Worm (Caenorhabditis elegans) whole organism, L4 larva: ENCODE measurements around the gene F40F8.3.

ENCODE experiments used
- F37D6.2 ChIP-seq: sonication (generic microtip); optimal IDR thresholded peaks from 2 replicates; lab custom pipeline; 2016; ENCODE audit warnings: mild to moderate bottlenecking, missing genetic modification characterization, missing compliant biosample characterization
- F49E8.2 ChIP-seq: sonication (generic microtip); optimal IDR thresholded peaks from 2 replicates; lab custom pipeline; 2016; ENCODE audit warnings: missing compliant biosample characterization, mild to moderate bottlenecking, missing genetic modification characterization, borderline replicate concordance
- R02D3.7 ChIP-seq: fragments of 150-350 bp; sonication (generic microtip); optimal IDR thresholded peaks from 3 replicates; lab custom pipeline; 2014; ENCODE audit warnings: missing biosample characterization, missing genetic modification characterization
- T20F7.1 ChIP-seq: fragments of 200-800 bp; sonication (Bioruptor generic); optimal IDR thresholded peaks from 2 replicates; lab custom pipeline; 2018; ENCODE audit warnings: mild to moderate bottlenecking, missing genetic modification characterization, missing compliant biosample characterization
- T26A8.4 ChIP-seq: fragments of 200-800 bp; sonication (Bioruptor generic); IDR thresholded peaks from 2 replicates; pipeline ENCODE4 v1.3.6; 2022; ENCODE audit warnings: missing genetic modification characterization, missing compliant biosample characterization
- Y48G9A.11 ChIP-seq: fragments of 200-800 bp; sonication (Bioruptor generic); IDR thresholded peaks from 2 replicates; pipeline ENCODE4 v1.3.6; 2022; ENCODE audit warnings: missing genetic modification reagents, missing genetic modification characterization, missing compliant biosample characterization
- Y75B8A.6 ChIP-seq: fragments of 200-800 bp; sonication (Bioruptor generic); IDR thresholded peaks from 2 replicates; pipeline ENCODE4 v1.3.6; 2022; ENCODE audit warnings: missing genetic modification reagents, missing genetic modification characterization, missing compliant biosample characterization
- ZK546.5 ChIP-seq, 2 experiments: sonication (generic microtip); optimal IDR thresholded peaks; 2 replicates each; lab custom pipeline; 2017; ENCODE audit warnings: missing biosample characterization in 2 of 2, missing genetic modification characterization in 2 of 2
- aha-1 ChIP-seq: fragments of 150-350 bp; peaks from one replicate; lab custom pipeline; 2014; ENCODE audit warnings: missing biosample characterization, missing genetic modification characterization
- ceh-20 ChIP-seq: fragments of 200-800 bp; sonication (Bioruptor generic); IDR thresholded peaks from 2 replicates; pipeline ENCODE4 v1.3.6; 2022; ENCODE audit warnings: missing genetic modification reagents, missing genetic modification characterization, missing compliant biosample characterization
- ceh-32 ChIP-seq: sonication (generic microtip); optimal IDR thresholded peaks from 2 replicates; lab custom pipeline; 2016; ENCODE audit warnings: mild to moderate bottlenecking, missing genetic modification characterization, missing compliant biosample characterization; ENCODE audit not compliant: poor library complexity
- ceh-62 ChIP-seq: sonication (generic microtip); optimal IDR thresholded peaks from 2 replicates; lab custom pipeline; 2017; ENCODE audit warnings: missing biosample characterization, missing genetic modification characterization
- ceh-82 ChIP-seq: sonication (generic microtip); optimal IDR thresholded peaks from 2 replicates; lab custom pipeline; 2017; ENCODE audit warnings: missing biosample characterization, missing genetic modification characterization
- ces-1 ChIP-seq: fragments of 150-350 bp; sonication (generic microtip); optimal IDR thresholded peaks from 4 replicates; lab custom pipeline; 2014; ENCODE audit warnings: missing biosample characterization, missing genetic modification reagents, missing genetic modification characterization
- daf-16 ChIP-seq, 3 experiments: sonication (generic microtip); optimal IDR thresholded peaks; 2 replicates each; lab custom pipeline; 2016 to 2017; ENCODE audit warnings: missing genetic modification characterization in 3 of 3, missing genetic modification reagents in 3 of 3, mild to moderate bottlenecking in 2 of 3, missing compliant biosample characterization in 2 of 3, missing biosample characterization in 1 of 3, moderate library complexity in 1 of 3
- daf-8 ChIP-seq: fragments of 200-800 bp; sonication (Bioruptor generic); IDR thresholded peaks from 2 replicates; pipeline ENCODE4 v1.3.6; 2022; ENCODE audit warnings: missing genetic modification characterization, missing compliant biosample characterization
- dmd-6 ChIP-seq: fragments of 200-800 bp; sonication (Bioruptor generic); IDR thresholded peaks from 2 replicates; pipeline ENCODE4 v1.3.6; 2022; ENCODE audit warnings: missing genetic modification reagents, missing genetic modification characterization, missing compliant biosample characterization
- dpl-1 ChIP-seq: fragments of 150-350 bp; optimal IDR thresholded peaks from 2 replicates; lab custom pipeline; 2014; ENCODE audit warnings: missing biosample characterization, missing genetic modification reagents, missing genetic modification characterization
- fkh-10 ChIP-seq: fragments of 150-350 bp; optimal IDR thresholded peaks from 2 replicates; lab custom pipeline; 2014; ENCODE audit warnings: missing biosample characterization, missing genetic modification reagents, missing genetic modification characterization
- hlh-30 ChIP-seq: sonication (generic microtip); optimal IDR thresholded peaks from 2 replicates; lab custom pipeline; 2017; ENCODE audit warnings: antibody characterized with exemption, mild to moderate bottlenecking, missing genetic modification characterization, missing compliant biosample characterization; ENCODE audit not compliant: insufficient read depth
- jun-1 ChIP-seq: fragments of 150-350 bp; optimal IDR thresholded peaks from 2 replicates; lab custom pipeline; 2014; ENCODE audit warnings: missing biosample characterization, missing genetic modification reagents, missing genetic modification characterization
- lin-13 ChIP-seq: fragments of 150-350 bp; optimal IDR thresholded peaks from 2 replicates; lab custom pipeline; 2014; ENCODE audit warnings: missing biosample characterization, missing genetic modification reagents, missing genetic modification characterization
- lir-3 ChIP-seq: sonication (generic microtip); optimal IDR thresholded peaks from 2 replicates; lab custom pipeline; 2016; ENCODE audit warnings: mild to moderate bottlenecking, missing genetic modification characterization, missing compliant biosample characterization
- madf-9 ChIP-seq: fragments of 200-800 bp; sonication (Bioruptor generic); conservative IDR thresholded peaks from 2 replicates; pipeline ENCODE4 v1.3.6; 2022; ENCODE audit warnings: missing genetic modification reagents, missing genetic modification characterization, missing compliant biosample characterization
- mes-2 ChIP-seq: sonication (generic microtip); optimal IDR thresholded peaks from 2 replicates; lab custom pipeline; 2016; ENCODE audit warnings: missing genotype, mild to moderate bottlenecking, missing genetic modification characterization, missing compliant biosample characterization; ENCODE audit not compliant: poor library complexity, severe bottlenecking
- mxl-2 ChIP-seq: fragments of 200-800 bp; sonication (Bioruptor generic); conservative IDR thresholded peaks from 2 replicates; pipeline ENCODE4 v1.3.6; 2022; ENCODE audit warnings: missing genetic modification reagents, missing genetic modification characterization, missing compliant biosample characterization
- nhr-102 ChIP-seq: sonication (generic microtip); optimal IDR thresholded peaks from 2 replicates; lab custom pipeline; 2016; ENCODE audit warnings: mild to moderate bottlenecking, missing genetic modification characterization, moderate library complexity, missing compliant biosample characterization
- nhr-237 ChIP-seq: sonication (generic microtip); optimal IDR thresholded peaks from 2 replicates; lab custom pipeline; 2017; ENCODE audit warnings: missing biosample characterization, missing genetic modification characterization
- nhr-28 ChIP-seq: fragments of 150-350 bp; optimal IDR thresholded peaks from 2 replicates; lab custom pipeline; 2014; ENCODE audit warnings: missing biosample characterization, missing genetic modification characterization
- nhr-41 ChIP-seq: fragments of 200-800 bp; sonication (Bioruptor generic); IDR thresholded peaks from 2 replicates; pipeline ENCODE4 v1.3.6; 2022; ENCODE audit warnings: missing genetic modification reagents, missing genetic modification characterization, missing compliant biosample characterization
- nhr-42 ChIP-seq: fragments of 200-800 bp; sonication (Bioruptor generic); IDR thresholded peaks from 2 replicates; pipeline ENCODE4 v1.3.6; 2022; ENCODE audit warnings: missing genetic modification characterization, missing compliant biosample characterization
- nhr-76 ChIP-seq: fragments of 150-350 bp; optimal IDR thresholded peaks from 2 replicates; lab custom pipeline; 2014; ENCODE audit warnings: missing biosample characterization, missing genetic modification characterization
- pha-4 ChIP-seq, 2 experiments: fragments of 150-350 bp in 1 of 2; fragments of 200-800 bp in 1 of 2; sonication (Bioruptor generic) in 1 of 2; IDR thresholded peaks in 1 of 2; optimal IDR thresholded peaks in 1 of 2; 2 replicates each; pipeline versions ENCODE4 v1.3.6 to Lab custom; 2014 to 2022; ENCODE audit warnings: missing genetic modification characterization in 2 of 2, missing genetic modification reagents in 2 of 2, missing biosample characterization in 1 of 2, missing compliant biosample characterization in 1 of 2
- php-3 ChIP-seq: fragments of 200-800 bp; sonication (Bioruptor generic); IDR thresholded peaks from 2 replicates; pipeline ENCODE4 v1.3.6; 2022; ENCODE audit warnings: missing genetic modification reagents, missing genetic modification characterization, missing compliant biosample characterization
- pqm-1 ChIP-seq: sonication (generic microtip); optimal IDR thresholded peaks from 2 replicates; lab custom pipeline; 2017; ENCODE audit warnings: missing biosample characterization, missing genetic modification characterization
- set-16 ChIP-seq: fragments of 200-800 bp; sonication (Bioruptor generic); IDR thresholded peaks from 2 replicates; pipeline ENCODE4 v1.3.6; 2022; ENCODE audit warnings: missing genetic modification reagents, missing genetic modification characterization, missing compliant biosample characterization
- snpc-4 ChIP-seq: fragments of 150-350 bp; optimal IDR thresholded peaks from 2 replicates; lab custom pipeline; 2014; ENCODE audit warnings: missing biosample characterization, missing genetic modification characterization
- spr-1 ChIP-seq: sonication (generic microtip); optimal IDR thresholded peaks from 2 replicates; lab custom pipeline; 2016; ENCODE audit warnings: mild to moderate bottlenecking, missing genetic modification characterization, missing compliant biosample characterization
- spr-3 ChIP-seq: fragments of 200-800 bp; sonication (Bioruptor generic); optimal IDR thresholded peaks from 2 replicates; lab custom pipeline; 2018; ENCODE audit warnings: mild to moderate bottlenecking, missing genetic modification characterization, missing compliant biosample characterization
- tra-1 ChIP-seq: fragments of 200-800 bp; sonication (Bioruptor generic); IDR thresholded peaks from 2 replicates; pipeline ENCODE4 v1.3.6; 2022; ENCODE audit warnings: missing genetic modification reagents, missing genetic modification characterization, missing compliant biosample characterization
- unc-130 ChIP-seq: sonication (generic microtip); optimal IDR thresholded peaks from 2 replicates; lab custom pipeline; 2016; ENCODE audit warnings: missing genetic modification reagents, missing genetic modification characterization, missing compliant biosample characterization
- vab-7 ChIP-seq: fragments of 200-800 bp; sonication (Bioruptor generic); IDR thresholded peaks from 2 replicates; pipeline ENCODE4 v1.3.6; 2022; ENCODE audit warnings: missing genetic modification reagents, missing genetic modification characterization, missing compliant biosample characterization
- zag-1 ChIP-seq: fragments of 150-350 bp; optimal IDR thresholded peaks from 2 replicates; lab custom pipeline; 2014; ENCODE audit warnings: missing biosample characterization, missing genetic modification characterization
- zfp-3 ChIP-seq: fragments of 200-800 bp; sonication (Bioruptor generic); conservative IDR thresholded peaks from 2 replicates; pipeline ENCODE4 v1.3.6; 2022; ENCODE audit warnings: missing genetic modification reagents, missing genetic modification characterization, missing compliant biosample characterization
- ztf-11 ChIP-seq: fragments of 150-350 bp; optimal IDR thresholded peaks from 2 replicates; lab custom pipeline; 2014; ENCODE audit warnings: missing biosample characterization, missing genetic modification characterization

F40F8.3 gene

ce11 chrII:11128989-11129388 is at the start of gene F40F8.3:
Gene F40F8.3 (plus strand): TSS chrII:11129289.
- no peak for TF ChIP-seq ZK546.5 (tag; optimal IDR thresholded peaks at IDR 0.05; lab: Kevin White, UChicago)
- TF ChIP-seq Y75B8A.6 (GFP tag; lab: Robert Waterston, UW) = no peak
- TF ChIP-seq nhr-28 (tag; lab: Kevin White, UChicago) = no peak
- TF ChIP-seq R02D3.7 (tag; lab: Kevin White, UChicago) = no peak
- no peak for TF ChIP-seq pha-4 (GFP tag; IDR thresholded peaks at IDR 0.05; lab: Robert Waterston, UW)
- no peak for TF ChIP-seq pha-4 (tag; optimal IDR thresholded peaks at IDR 0.05; lab: Kevin White, UChicago)
- no peak for TF ChIP-seq lin-13 (GFP tag; lab: Kevin White, UChicago)
- TF ChIP-seq T26A8.4 (GFP tag; lab: Robert Waterston, UW) = no peak
- TF ChIP-seq nhr-237 (tag; lab: Kevin White, UChicago) = no peak
- TF ChIP-seq nhr-102 (tag; lab: Kevin White, UChicago) = no peak
- no peak for TF ChIP-seq dmd-6 (GFP tag; lab: Robert Waterston, UW)
- no peak for TF ChIP-seq jun-1 (tag; lab: Kevin White, UChicago)
- no peak for TF ChIP-seq F37D6.2
- no peak for TF ChIP-seq daf-8 (GFP tag; lab: Robert Waterston, UW)
- no peak for TF ChIP-seq ceh-20 (GFP tag; lab: Robert Waterston, UW)
- TF ChIP-seq ces-1 (GFP tag; lab: Kevin White, UChicago) = no peak
- TF ChIP-seq mxl-2 (GFP tag; lab: Robert Waterston, UW) = no peak
- TF ChIP-seq T20F7.1 = no peak
- no peak for TF ChIP-seq spr-1
- TF ChIP-seq tra-1 = no peak
- no peak for TF ChIP-seq mes-2

- TF ChIP-seq hlh-30 (tag; lab: Kevin White, UChicago) (no peak), daf-16 (GFP tag; optimal IDR thresholded peaks at IDR 0.05; lab: Kevin White, UChicago) (no peak), daf-16 (tag; optimal IDR thresholded peaks at IDR 0.05; lab: Kevin White, UChicago) (no peak), madf-9 (GFP tag; lab: Robert Waterston, UW) (no peak), T26A8.4 (GFP tag; lab: Robert Waterston, UW) (no peak), ceh-82 (no peak), snpc-4 (no peak), R02D3.7 (tag; lab: Kevin White, UChicago) (no peak), ztf-11 (no peak), nhr-102 (tag; lab: Kevin White, UChicago) (no peak), set-16 (GFP tag; lab: Robert Waterston, UW) (no peak), mxl-2 (GFP tag; lab: Robert Waterston, UW) (no peak), ceh-62 (tag; lab: Kevin White, UChicago) (no peak), php-3 (GFP tag; lab: Robert Waterston, UW) (no peak), fkh-10 (GFP tag; lab: Kevin White, UChicago) (no peak), F49E8.2 (tag; lab: Kevin White, UChicago) (no peak), vab-7 (no peak)
Observed at ce11 chrII:11086770-11087169, 42.3 kb upstream of the F40F8.3 start.

- no peak for TF ChIP-seq dpl-1 (GFP tag; lab: Kevin White, UChicago)
- TF ChIP-seq aha-1 (tag; lab: Kevin White, UChicago) = peak; percentile 64
Observed at ce11 chrII:11088137-11088536, 41.0 kb upstream of the F40F8.3 start.

- TF ChIP-seq pqm-1 (tag; lab: Kevin White, UChicago) (no peak), zfp-3 (no peak), lir-3 (tag; lab: Kevin White, UChicago) (no peak), nhr-41 (GFP tag; lab: Robert Waterston, UW) (no peak), zag-1 (tag; lab: Kevin White, UChicago) (no peak), hlh-30 (tag; lab: Kevin White, UChicago) (no peak), nhr-42 (no peak), unc-130 (GFP tag; lab: Kevin White, UChicago) (no peak), vab-7 (no peak), spr-3 (GFP tag; lab: Kevin White, UChicago) (no peak), set-16 (GFP tag; lab: Robert Waterston, UW) (no peak), ztf-11 (no peak), F49E8.2 (tag; lab: Kevin White, UChicago) (no peak), Y48G9A.11 (GFP tag; lab: Robert Waterston, UW) (no peak), nhr-237 (tag; lab: Kevin White, UChicago) (no peak), nhr-76 (no peak), ceh-32 (tag; lab: Kevin White, UChicago) (no peak)
Observed at ce11 chrII:11089356-11089755, 39.7 kb upstream of the F40F8.3 start, which contains the start of gene unc-53. Gene unc-53 (minus strand): TSS chrII:11089456.
